Fruit fly (Drosophila melanogaster) whole organism, prepupa: ENCODE measurements around the gene CG3434.

Experiments used
- Blimp-1 ChIP-seq: fragments of 200-800 bp; sonication (Bioruptor generic); optimal IDR thresholded peaks from 3 replicates; lab custom pipeline; 2017; ENCODE audit warnings: missing biosample characterization, missing genetic modification characterization, mild to moderate bottlenecking, moderate library complexity, missing genetic modification reagents
- CG10669 ChIP-seq: fragments of 200-800 bp; sonication (Bioruptor generic); optimal IDR thresholded peaks from 3 replicates; lab custom pipeline; 2018; ENCODE audit warnings: missing biosample characterization, mild to moderate bottlenecking, missing genetic modification characterization, moderate library complexity
- CG11294 ChIP-seq: fragments of 200-800 bp; sonication (Bioruptor generic); IDR thresholded peaks from 2 replicates; pipeline ENCODE4 v1.3.6; 2022; ENCODE audit warnings: missing biosample characterization, missing genetic modification characterization
- CG11762 ChIP-seq: fragments of 200-800 bp; sonication (Bioruptor generic); optimal IDR thresholded peaks from 3 replicates; lab custom pipeline; 2016; ENCODE audit warnings: missing biosample characterization, missing genetic modification characterization; ENCODE audit not compliant: insufficient read depth
- CG15336 ChIP-seq: fragments of 200-800 bp; sonication (Bioruptor generic); IDR thresholded peaks from 2 replicates; pipeline ENCODE4 v1.3.6; 2022; ENCODE audit warnings: missing biosample characterization, missing genetic modification characterization
- CG16779 ChIP-seq: fragments of 200-800 bp; sonication (Bioruptor generic); optimal IDR thresholded peaks from 3 replicates; lab custom pipeline; 2017; ENCODE audit warnings: missing biosample characterization, mild to moderate bottlenecking, missing genetic modification characterization
- CG31627 ChIP-seq: fragments of 200-800 bp; sonication (Bioruptor generic); optimal IDR thresholded peaks from 3 replicates; lab custom pipeline; 2016; ENCODE audit warnings: missing biosample characterization, missing genetic modification characterization
- CG32006 ChIP-seq: fragments of 200-800 bp; sonication (Bioruptor generic); optimal IDR thresholded peaks from 3 replicates; lab custom pipeline; 2017; ENCODE audit warnings: missing biosample characterization, mild to moderate bottlenecking, missing genetic modification characterization
- CG4318 ChIP-seq: fragments of 200-800 bp; sonication (Bioruptor generic); optimal IDR thresholded peaks from 3 replicates; lab custom pipeline; 2017; ENCODE audit warnings: missing biosample characterization, mild to moderate bottlenecking, missing genetic modification characterization
- CG6163 ChIP-seq: fragments of 200-800 bp; sonication (Bioruptor generic); IDR thresholded peaks from 3 replicates; pipeline ENCODE4 v1.3.6; 2022; ENCODE audit warnings: missing biosample characterization, missing genetic modification characterization
- CG6276 ChIP-seq: fragments of 200-800 bp; sonication (Bioruptor generic); optimal IDR thresholded peaks from 2 replicates; lab custom pipeline; 2017; ENCODE audit warnings: missing biosample characterization, mild to moderate bottlenecking, missing genetic modification characterization
- CG6808 ChIP-seq: fragments of 200-800 bp; sonication (Bioruptor generic); optimal IDR thresholded peaks from 3 replicates; lab custom pipeline; 2017; ENCODE audit warnings: missing biosample characterization, missing genetic modification characterization, mild to moderate bottlenecking, moderate library complexity, missing genetic modification reagents
- CG6854 ChIP-seq: fragments of 200-800 bp; sonication (Bioruptor generic); optimal IDR thresholded peaks from 2 replicates; lab custom pipeline; 2017; ENCODE audit warnings: missing biosample characterization, mild to moderate bottlenecking, missing genetic modification characterization
- CG8119 ChIP-seq: fragments of 200-800 bp; sonication (Bioruptor generic); IDR thresholded peaks from 3 replicates; pipeline ENCODE4 v1.3.6; 2022; ENCODE audit warnings: missing biosample characterization, missing genetic modification characterization
- Eip78C ChIP-seq: fragments of 200-800 bp; sonication (Bioruptor generic); peaks from one replicate; lab custom pipeline; 2016; ENCODE audit warnings: missing biosample characterization, missing genetic modification characterization
- Eip93F ChIP-seq: fragments of 200-800 bp; sonication (Bioruptor generic); optimal IDR thresholded peaks from 2 replicates; lab custom pipeline; 2016; ENCODE audit warnings: missing biosample characterization, mild to moderate bottlenecking, missing genetic modification characterization
- Ets21C ChIP-seq: fragments of 200-800 bp; sonication (Bioruptor generic); optimal IDR thresholded peaks from 3 replicates; lab custom pipeline; 2016; ENCODE audit warnings: missing biosample characterization, missing genetic modification characterization
- Ets96B ChIP-seq: fragments of 200-800 bp; optimal IDR thresholded peaks from 2 replicates; lab custom pipeline; 2019; ENCODE audit warnings: missing biosample characterization, mild to moderate bottlenecking, missing genetic modification characterization, moderate library complexity
- Gug ChIP-seq: fragments of 200-800 bp; sonication (Bioruptor generic); IDR thresholded peaks from 2 replicates; pipeline ENCODE4 v1.3.6; 2022; ENCODE audit warnings: missing biosample characterization, missing genetic modification characterization
- Hr38 ChIP-seq: sonication (Bioruptor generic); optimal IDR thresholded peaks from 2 replicates; lab custom pipeline; 2016; ENCODE audit warnings: missing biosample characterization, missing genetic modification characterization
- Hr39 ChIP-seq: fragments of 200-800 bp; sonication (Bioruptor generic); optimal IDR thresholded peaks from 2 replicates; lab custom pipeline; 2016; ENCODE audit warnings: missing biosample characterization, missing genetic modification characterization
- Hr4 ChIP-seq: fragments of 200-800 bp; sonication (Bioruptor generic); optimal IDR thresholded peaks from 3 replicates; lab custom pipeline; 2016; ENCODE audit warnings: missing biosample characterization, missing genetic modification characterization
- Lpt ChIP-seq: fragments of 200-800 bp; sonication (Bioruptor generic); optimal IDR thresholded peaks from 3 replicates; lab custom pipeline; 2016; ENCODE audit warnings: missing biosample characterization, missing genetic modification characterization
- OdsH ChIP-seq: fragments of 200-800 bp; sonication (Bioruptor generic); optimal IDR thresholded peaks from 3 replicates; lab custom pipeline; 2016; ENCODE audit warnings: missing biosample characterization, missing genetic modification characterization
- Smox ChIP-seq: fragments of 200-800 bp; sonication (Bioruptor generic); optimal IDR thresholded peaks from 3 replicates; lab custom pipeline; 2016; ENCODE audit warnings: missing biosample characterization, missing genetic modification characterization
- Sox102F ChIP-seq: fragments of 200-800 bp; sonication (Bioruptor generic); optimal IDR thresholded peaks from 2 replicates; lab custom pipeline; 2016; ENCODE audit warnings: missing biosample characterization, mild to moderate bottlenecking, missing genetic modification characterization
- Sox14 ChIP-seq: fragments of 200-800 bp; sonication (Bioruptor generic); optimal IDR thresholded peaks from 3 replicates; lab custom pipeline; 2016; ENCODE audit warnings: missing biosample characterization, missing genetic modification characterization
- Sox15 ChIP-seq: fragments of 200-800 bp; sonication (Bioruptor generic); optimal IDR thresholded peaks from 3 replicates; lab custom pipeline; 2016; ENCODE audit warnings: missing biosample characterization, missing genetic modification characterization
- achi ChIP-seq: fragments of 200-800 bp; sonication (Bioruptor generic); optimal IDR thresholded peaks from 3 replicates; lab custom pipeline; 2016; ENCODE audit warnings: missing biosample characterization, missing genetic modification characterization
- acj6 ChIP-seq: fragments of 200-800 bp; sonication (Bioruptor generic); optimal IDR thresholded peaks from 3 replicates; lab custom pipeline; 2016; ENCODE audit warnings: missing biosample characterization, missing genetic modification characterization
- cyc ChIP-seq: fragments of 200-800 bp; sonication (Bioruptor generic); optimal IDR thresholded peaks from 3 replicates; lab custom pipeline; 2016; ENCODE audit warnings: missing biosample characterization, missing genetic modification characterization
- eg ChIP-seq: fragments of 200-800 bp; sonication (Bioruptor generic); IDR thresholded peaks from 3 replicates; pipeline ENCODE4 v1.3.6; 2022; ENCODE audit warnings: missing biosample characterization, missing genetic modification characterization
- esn ChIP-seq: fragments of 200-800 bp; sonication (Bioruptor generic); optimal IDR thresholded peaks from 2 replicates; lab custom pipeline; 2016; ENCODE audit warnings: missing biosample characterization, mild to moderate bottlenecking, missing genetic modification characterization, moderate library complexity
- fd59A ChIP-seq: fragments of 200-800 bp; sonication (Bioruptor generic); optimal IDR thresholded peaks from 2 replicates; lab custom pipeline; 2017; ENCODE audit warnings: missing biosample characterization, mild to moderate bottlenecking, missing genetic modification characterization, missing genetic modification reagents
- fd85E ChIP-seq: fragments of 200-800 bp; sonication (Bioruptor generic); optimal IDR thresholded peaks from 3 replicates; lab custom pipeline; 2016; ENCODE audit warnings: missing biosample characterization, missing genetic modification characterization
- fkh ChIP-seq: fragments of 200-800 bp; sonication (Bioruptor generic); optimal IDR thresholded peaks from 3 replicates; lab custom pipeline; 2017; ENCODE audit warnings: missing biosample characterization, mild to moderate bottlenecking, missing genetic modification characterization, moderate library complexity
- pdm3 ChIP-seq: fragments of 200-800 bp; sonication (Bioruptor generic); optimal IDR thresholded peaks from 3 replicates; lab custom pipeline; 2016; ENCODE audit warnings: missing biosample characterization, missing genetic modification characterization
- salr ChIP-seq, 2 experiments: fragments of 200-800 bp; sonication (Bioruptor generic); optimal IDR thresholded peaks; 3 replicates each; lab custom pipeline; 2016 to 2018; ENCODE audit warnings: missing biosample characterization in 2 of 2, missing genetic modification characterization in 2 of 2, mild to moderate bottlenecking in 1 of 2
- spab ChIP-seq: fragments of 200-800 bp; sonication (Bioruptor generic); optimal IDR thresholded peaks from 2 replicates; lab custom pipeline; 2017; ENCODE audit warnings: missing biosample characterization, mild to moderate bottlenecking, missing genetic modification characterization, missing genetic modification reagents
- ss ChIP-seq, 2 experiments: fragments of 200-800 bp; sonication (Bioruptor generic); optimal IDR thresholded peaks; 2 replicates in 1 of 2; 3 replicates in 1 of 2; lab custom pipeline; 2017 to 2018; ENCODE audit warnings: mild to moderate bottlenecking in 2 of 2, missing biosample characterization in 2 of 2, missing genetic modification characterization in 2 of 2, moderate library complexity in 1 of 2
- svp ChIP-seq: fragments of 200-800 bp; sonication (Bioruptor generic); peaks from one replicate; lab custom pipeline; 2016; ENCODE audit warnings: missing biosample characterization, missing genetic modification characterization
- topi ChIP-seq: fragments of 200-800 bp; sonication (Bioruptor generic); optimal IDR thresholded peaks from 3 replicates; lab custom pipeline; 2016; ENCODE audit warnings: missing biosample characterization, missing genetic modification characterization
- vri ChIP-seq: fragments of 200-800 bp; sonication (Bioruptor generic); optimal IDR thresholded peaks from 3 replicates; lab custom pipeline; 2016; ENCODE audit warnings: missing biosample characterization, mild to moderate bottlenecking, missing genetic modification characterization

The CG3434 gene

DNA sequence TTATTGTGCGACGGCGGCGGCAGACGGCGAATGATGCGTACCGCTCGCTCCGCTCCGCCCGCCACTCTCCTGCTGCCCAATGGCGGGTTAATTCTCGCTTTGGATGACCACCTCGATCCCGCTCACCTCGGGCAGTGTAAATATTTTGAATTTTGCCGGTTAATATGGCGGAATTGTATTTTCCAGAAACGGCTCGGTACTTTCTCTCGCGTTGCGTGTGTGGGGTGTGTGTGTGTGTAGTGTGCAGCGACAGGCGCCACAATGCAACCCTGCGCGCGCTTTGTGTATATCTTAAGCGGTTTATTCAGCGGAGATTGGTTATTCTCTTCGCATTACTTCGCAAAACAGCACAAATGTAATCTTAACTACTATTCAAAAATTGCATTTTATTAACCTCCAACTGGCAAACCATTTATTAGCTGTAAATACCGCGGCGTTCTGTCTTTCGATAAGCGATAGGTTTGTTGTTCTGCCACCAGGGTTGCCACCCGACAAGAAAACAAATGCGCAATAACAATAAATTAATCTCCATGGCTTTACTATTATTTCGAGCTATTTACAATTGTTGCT is 4.7 kb downstream of the CG3434 start, which contains the start of the genes phol and CG3552:
TSS of gene phol (minus strand) at position 463 of the 570 bp plus-strand sequence.
TSS of gene CG3552 (plus strand) at position 500 of the 570 bp plus-strand sequence.
- TF ChIP-seq eg (GFP tag; lab: Robert Waterston, UW) (no peak), Hr4 (GFP tag; lab: Kevin White, UChicago) (no peak), achi (no peak), fd85E (GFP tag; lab: Kevin White, UChicago) (no peak), CG16779 (tag; lab: Kevin White, UChicago) (no peak), Blimp-1 (peak; percentile 10), Ets21C (GFP tag; lab: Kevin White, UChicago) (peak; percentile 8), CG6854 (GFP tag; lab: Kevin White, UChicago) (no peak), CG6808 (GFP tag; lab: Kevin White, UChicago) (peak; percentile 18), Lpt (no peak), Smox (GFP tag; lab: Kevin White, UChicago) (no peak), OdsH (GFP tag; lab: Kevin White, UChicago) (no peak), Hr39 (peak; percentile 2), CG8119 (GFP tag; lab: Robert Waterston, UW) (no peak), CG10669 (GFP tag; lab: Kevin White, UChicago) (no peak), acj6 (GFP tag; lab: Kevin White, UChicago) (no peak), Sox14 (GFP tag; lab: Kevin White, UChicago) (peak; percentile 72), CG11762 (GFP tag; lab: Kevin White, UChicago) (no peak), fkh (GFP tag; lab: Kevin White, UChicago) (peak; percentile 24), ss (GFP tag; optimal IDR thresholded peaks at IDR 0.05; lab: Kevin White, UChicago) (peak in 1 of 2 experiments; percentile 27), Eip78C (GFP tag; lab: Kevin White, UChicago) (peak; percentile 71), esn (peak; percentile 27), CG32006 (GFP tag; lab: Kevin White, UChicago) (no peak)

DNA sequence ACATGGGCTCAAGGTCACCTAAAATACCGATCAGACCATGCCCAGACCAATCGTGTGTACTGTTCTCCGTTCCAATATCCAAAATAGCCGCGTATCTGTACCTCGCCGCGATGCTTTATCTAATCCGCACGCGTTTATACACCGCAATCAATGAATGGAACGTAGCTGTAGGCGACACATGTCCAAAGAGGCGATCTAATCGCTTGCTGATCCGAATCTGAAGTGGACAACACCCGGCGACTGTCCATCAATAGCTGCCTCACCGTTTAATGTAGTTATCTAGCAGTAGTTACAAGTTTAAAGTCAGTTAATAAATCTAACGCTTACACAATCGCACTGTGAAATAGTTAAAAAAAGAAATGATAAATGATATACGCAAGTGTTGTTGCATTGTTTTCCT is 8.2 kb downstream of the CG3434 start:
- TF ChIP-seq CG11294 (no peak), Hr4 (GFP tag; lab: Kevin White, UChicago) (no peak), Sox102F (no peak), pdm3 (no peak), cyc (no peak), CG31627 (GFP tag; lab: Kevin White, UChicago) (no peak)

dm6 chr3L:9451522-9452118 is 9.0 kb downstream of the CG3434 start, which contains the start of the genes CG3448 and ghi:
Gene CG3448, minus strand, starts transcription at chr3L:9451572.
Gene ghi, plus strand, starts transcription at chr3L:9451876.
- TF ChIP-seq fd85E (GFP tag; lab: Kevin White, UChicago) (peak; percentile 22), Smox (GFP tag; lab: Kevin White, UChicago) (no peak), acj6 (GFP tag; lab: Kevin White, UChicago) (peak; percentile 58), Eip78C (GFP tag; lab: Kevin White, UChicago) (peak; percentile 89), esn (peak; percentile 75), Sox15 (GFP tag; lab: Kevin White, UChicago) (no peak), CG31627 (GFP tag; lab: Kevin White, UChicago) (peak; percentile 23), Hr39 (peak; percentile 28), Eip93F (GFP tag; lab: Kevin White, UChicago) (peak; percentile 64), CG15336 (GFP tag; lab: Robert Waterston, UW) (0 out of 2 replicates have a peak, but pooled peaks have one; percentile 25), Ets96B (tag; lab: Kevin White, UChicago) (peak; percentile 56), CG6163 (GFP tag; lab: Robert Waterston, UW) (no peak), spab (GFP tag; lab: Kevin White, UChicago) (no peak), Hr38 (GFP tag; lab: Kevin White, UChicago) (no peak), svp (peak; percentile 84), Ets21C (GFP tag; lab: Kevin White, UChicago) (peak; percentile 31), Gug (GFP tag; lab: Robert Waterston, UW) (peak; percentile 49; the same call in 1 of the 2 replicates), fkh (GFP tag; lab: Kevin White, UChicago) (peak; percentile 94), CG6854 (GFP tag; lab: Kevin White, UChicago) (peak; percentile 22), CG6808 (GFP tag; lab: Kevin White, UChicago) (peak; percentile 52), vri (peak; percentile 32), topi (GFP tag; lab: Kevin White, UChicago) (peak; percentile 55), salr (GFP tag; optimal IDR thresholded peaks at IDR 0.05; lab: Kevin White, UChicago) (no peak), Lpt (peak; percentile 56), CG10669 (GFP tag; lab: Kevin White, UChicago) (peak; percentile 32), CG11762 (GFP tag; lab: Kevin White, UChicago) (peak; percentile 49), CG16779 (tag; lab: Kevin White, UChicago) (no peak), fd59A (GFP tag; lab: Kevin White, UChicago) (no peak), CG6276 (GFP tag; lab: Kevin White, UChicago) (no peak), cyc (peak; percentile 67), eg (GFP tag; lab: Robert Waterston, UW) (peak; percentile 55; the same call in 2 of the 3 replicates), achi (peak; percentile 60), CG32006 (GFP tag; lab: Kevin White, UChicago) (no peak), CG4318 (GFP tag; lab: Kevin White, UChicago) (no peak)
